Fruit fly (Drosophila melanogaster): ENCODE results near the gene CG13065.

CG13065 gene

dm6 chr3L:16286258-16286657, 9.0 kb downstream of the CG13065 start (continued):
- no peak for TF ChIP-seq CG6765 (GFP tag; optimal IDR thresholded peaks at IDR 0.05)
- peak; percentile 3 for TF ChIP-seq pnt (GFP tag; optimal IDR thresholded peaks at IDR 0.05)
- TF ChIP-seq knrl (GFP tag; IDR thresholded peaks at IDR 0.05; ENCODE audit: partially characterized antibody) = no peak
- TF ChIP-seq YL-1 (GFP tag; optimal IDR thresholded peaks at IDR 0.05) = no peak
- TF ChIP-seq CG5180 (GFP tag; optimal IDR thresholded peaks at IDR 0.05) = no peak
- 0 out of 3 replicates have a peak, but pooled peaks have one; percentile 10 for TF ChIP-seq Aef1 (GFP tag; IDR thresholded peaks at IDR 0.05)
- TF ChIP-seq CG16815 (GFP tag; optimal IDR thresholded peaks at IDR 0.05) = no peak
- no peak for TF ChIP-seq croc (GFP tag; conservative IDR thresholded peaks at IDR 0.05)
- peak; percentile 52 for TF ChIP-seq unpg (GFP tag; optimal IDR thresholded peaks at IDR 0.05)
- TF ChIP-seq CG12744 (GFP tag; optimal IDR thresholded peaks at IDR 0.05) = no peak
- TF ChIP-seq jumu (GFP tag; optimal IDR thresholded peaks at IDR 0.05) = peak; percentile 3
- TF ChIP-seq CG2202 (tag; optimal IDR thresholded peaks at IDR 0.05) = no peak
- no peak for TF ChIP-seq Awh (GFP tag; IDR thresholded peaks at IDR 0.05)
- no peak for TF ChIP-seq CG5953 (GFP tag; IDR thresholded peaks at IDR 0.05)
- peak; percentile 34; the same call in 1 of the 2 replicates for TF ChIP-seq HLH3B (GFP tag; IDR thresholded peaks at IDR 0.05)
- peak; percentile 54 for TF ChIP-seq CG13424 (tag; optimal IDR thresholded peaks at IDR 0.05)
- peak; percentile 56; the same call in 2 of the 3 replicates for TF ChIP-seq dysf (GFP tag; IDR thresholded peaks at IDR 0.05)
- TF ChIP-seq CG7357 (GFP tag; IDR thresholded peaks at IDR 0.05) = 0 out of 3 replicates have a peak, but pooled peaks have one; percentile 32
- TF ChIP-seq D19A (tag; optimal IDR thresholded peaks at IDR 0.05) = peak; percentile 45
- no peak for TF ChIP-seq pan (optimal IDR thresholded peaks at IDR 0.05)
- TF ChIP-seq pan (GFP tag; optimal IDR thresholded peaks at IDR 0.05 in 1 of 2, IDR thresholded peaks at IDR 0.05 in 1 of 2) = peak in 1 of 2 experiments; percentile 56
- TF ChIP-seq CTCF (GFP tag; optimal IDR thresholded peaks at IDR 0.05) = no peak
- no peak for TF ChIP-seq mld (GFP tag; IDR thresholded peaks at IDR 0.05; ENCODE audit: partially characterized antibody)
- no peak for TF ChIP-seq CG11398 (GFP tag; optimal IDR thresholded peaks at IDR 0.05)
- peak; percentile 28 for TF ChIP-seq phol (tag; optimal IDR thresholded peaks at IDR 0.05)
- TF ChIP-seq sr (GFP tag; IDR thresholded peaks at IDR 0.05) = no peak
- TF ChIP-seq CG11696 (GFP tag; IDR thresholded peaks at IDR 0.05) = no peak
- no peak for TF ChIP-seq CG6791 (GFP tag; IDR thresholded peaks at IDR 0.05; ENCODE audit: partially characterized antibody)
- TF ChIP-seq CG14050 (GFP tag; IDR thresholded peaks at IDR 0.05) = 0 out of 3 replicates have a peak, but pooled peaks have one; percentile 17
- TF ChIP-seq CG13296 (GFP tag; optimal IDR thresholded peaks at IDR 0.05) = peak; percentile 23
- TF ChIP-seq CG31441 (GFP tag; IDR thresholded peaks at IDR 0.05) = 0 out of 2 replicates have a peak, but pooled peaks have one; percentile 29
- no peak for TF ChIP-seq CG7963 (GFP tag; IDR thresholded peaks at IDR 0.05; ENCODE audit: partially characterized antibody)
- no peak for TF ChIP-seq Kr (GFP tag; optimal IDR thresholded peaks at IDR 0.05)
- TF ChIP-seq grn (GFP tag; optimal IDR thresholded peaks at IDR 0.05) = no peak
- peak; percentile 20 for TF ChIP-seq CG30403 (GFP tag; optimal IDR thresholded peaks at IDR 0.05)
- TF ChIP-seq CG10654 (GFP tag; optimal IDR thresholded peaks at IDR 0.05) = no peak
- peak; percentile 74 for TF ChIP-seq sens (GFP tag)
- no peak for TF ChIP-seq B-H2 (GFP tag; optimal IDR thresholded peaks at IDR 0.05)
- peak; percentile 14 for TF ChIP-seq CG12219 (GFP tag; optimal IDR thresholded peaks at IDR 0.05)
- TF ChIP-seq Bteb2 (GFP tag; optimal IDR thresholded peaks at IDR 0.05) = no peak
- peak; percentile 40 for TF ChIP-seq tap (tag; optimal IDR thresholded peaks at IDR 0.05)
- TF ChIP-seq CG1603 (tag; optimal IDR thresholded peaks at IDR 0.05) = no peak
- TF ChIP-seq CG8290 (GFP tag; optimal IDR thresholded peaks at IDR 0.05) = no peak
- TF ChIP-seq CG8290 (tag; optimal IDR thresholded peaks at IDR 0.05) = peak in 1 of 2 experiments; percentile 46
- peak; percentile 18 for TF ChIP-seq CG17385 (GFP tag; optimal IDR thresholded peaks at IDR 0.05)
- TF ChIP-seq ftz-f1 (GFP tag; optimal IDR thresholded peaks at IDR 0.05) = no peak
- no peak for TF ChIP-seq CG7786 (GFP tag; optimal IDR thresholded peaks at IDR 0.05)
- TF ChIP-seq CG8359 (GFP tag; optimal IDR thresholded peaks at IDR 0.05; ENCODE audit: borderline replicate concordance) = no peak
- TF ChIP-seq Abd-B (GFP tag; optimal IDR thresholded peaks at IDR 0.05) = no peak
- TF ChIP-seq CG14860 (GFP tag; IDR thresholded peaks at IDR 0.05; ENCODE audit: partially characterized antibody) = no peak
- TF ChIP-seq CG17359 (tag; optimal IDR thresholded peaks at IDR 0.05) = peak; percentile 31
- TF ChIP-seq Hr39 (optimal IDR thresholded peaks at IDR 0.05) = no peak
